Worm (Caenorhabditis elegans): Measurements from ENCODE around the gene nlp-61.

Gene nlp-61

DNA sequence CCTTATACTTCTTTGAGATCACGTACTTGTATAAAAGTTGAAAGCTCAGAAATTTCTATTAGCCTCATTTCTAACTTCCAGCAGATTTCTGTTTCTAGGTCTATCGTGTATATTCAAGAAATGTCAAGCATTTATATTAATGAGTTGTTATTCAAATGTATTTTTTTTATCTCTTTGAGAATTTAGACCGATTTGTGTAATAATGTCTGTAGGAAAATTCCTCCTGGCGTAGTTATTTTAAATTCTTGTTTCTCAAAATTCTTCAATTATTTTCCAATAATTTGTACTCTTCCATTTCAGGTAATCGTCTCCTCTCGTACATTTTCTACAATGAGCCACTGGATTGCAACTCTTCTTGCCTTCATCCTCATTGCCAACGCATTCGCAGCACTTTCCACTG lies at the start of gene nlp-61:
nlp-61 (plus strand) TSS at position 301 of the 400 bp plus-strand sequence.
- TF ChIP-seq dao-5 (tag; optimal IDR thresholded peaks at IDR 0.05) (no peak), W03F9.2 (tag; optimal IDR thresholded peaks at IDR 0.05) (no peak), him-1 (tag; optimal IDR thresholded peaks at IDR 0.05) (no peak)

DNA sequence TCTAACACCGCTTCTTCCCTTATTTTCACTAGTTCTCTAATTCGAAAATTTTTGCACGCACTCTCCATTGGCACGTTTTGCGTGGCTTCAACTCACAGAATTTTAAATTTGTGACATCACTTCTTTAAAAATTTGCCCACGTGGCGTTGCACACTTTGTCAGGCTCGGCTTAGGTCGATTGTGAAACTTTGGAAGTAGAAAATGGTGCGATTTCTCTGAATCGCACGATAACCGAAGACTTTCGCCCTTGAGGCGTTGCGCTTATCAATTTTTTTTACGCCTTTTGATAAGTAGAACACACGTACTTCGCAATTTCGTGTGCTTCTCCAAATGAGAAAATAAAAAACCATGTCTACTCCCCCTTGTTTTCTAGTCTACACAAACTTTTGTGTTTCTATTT lies 49.1 kb upstream of the nlp-61 start:
- no peak for TF ChIP-seq him-1 (tag; optimal IDR thresholded peaks at IDR 0.05)

DNA sequence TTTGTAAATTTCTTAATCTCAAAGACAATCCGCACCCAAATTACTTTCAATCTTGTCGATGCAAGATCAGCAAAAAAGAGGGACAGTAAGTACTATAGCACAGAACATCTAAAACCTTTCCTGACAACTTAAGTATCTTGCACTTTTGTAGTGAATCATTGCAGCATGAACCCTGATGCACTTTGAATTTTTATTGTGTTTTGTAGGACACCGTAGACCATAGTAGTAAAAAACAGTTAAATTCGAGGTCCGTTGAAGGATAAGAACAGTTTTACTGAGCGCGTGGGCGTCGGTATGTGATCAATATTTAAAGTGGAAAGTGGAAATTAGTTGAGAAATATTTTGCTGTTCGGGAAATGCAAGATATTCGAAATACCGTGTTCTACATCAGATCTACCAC lies 45.2 kb upstream of the nlp-61 start:
- no peak for TF ChIP-seq him-1 (tag; optimal IDR thresholded peaks at IDR 0.05)
- no peak for TF ChIP-seq dao-5 (tag; optimal IDR thresholded peaks at IDR 0.05)
- TF ChIP-seq W03F9.2 (tag; optimal IDR thresholded peaks at IDR 0.05): no peak

DNA sequence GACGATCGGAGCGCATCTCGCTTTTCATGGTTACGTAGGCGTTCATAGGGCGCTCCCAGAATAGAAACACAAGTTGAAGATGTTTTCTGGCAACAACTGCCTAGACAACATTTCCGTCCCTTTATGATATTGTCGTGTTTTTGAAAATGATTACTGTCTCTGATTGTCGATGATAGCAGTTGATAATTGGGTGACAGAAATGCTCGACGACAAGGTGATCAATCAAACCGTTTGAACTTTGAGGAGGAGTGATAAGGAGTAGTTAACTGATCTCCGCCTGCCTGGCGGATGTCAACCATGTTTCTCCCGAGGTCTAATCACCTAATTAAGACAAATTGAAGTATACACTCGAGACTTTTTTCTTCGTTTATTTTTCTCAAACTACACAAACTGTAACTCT lies 43.5 kb upstream of the nlp-61 start:
- TF ChIP-seq dao-5 (tag; optimal IDR thresholded peaks at IDR 0.05) (no peak), him-1 (tag; optimal IDR thresholded peaks at IDR 0.05) (no peak), W03F9.2 (tag; optimal IDR thresholded peaks at IDR 0.05) (no peak)

DNA sequence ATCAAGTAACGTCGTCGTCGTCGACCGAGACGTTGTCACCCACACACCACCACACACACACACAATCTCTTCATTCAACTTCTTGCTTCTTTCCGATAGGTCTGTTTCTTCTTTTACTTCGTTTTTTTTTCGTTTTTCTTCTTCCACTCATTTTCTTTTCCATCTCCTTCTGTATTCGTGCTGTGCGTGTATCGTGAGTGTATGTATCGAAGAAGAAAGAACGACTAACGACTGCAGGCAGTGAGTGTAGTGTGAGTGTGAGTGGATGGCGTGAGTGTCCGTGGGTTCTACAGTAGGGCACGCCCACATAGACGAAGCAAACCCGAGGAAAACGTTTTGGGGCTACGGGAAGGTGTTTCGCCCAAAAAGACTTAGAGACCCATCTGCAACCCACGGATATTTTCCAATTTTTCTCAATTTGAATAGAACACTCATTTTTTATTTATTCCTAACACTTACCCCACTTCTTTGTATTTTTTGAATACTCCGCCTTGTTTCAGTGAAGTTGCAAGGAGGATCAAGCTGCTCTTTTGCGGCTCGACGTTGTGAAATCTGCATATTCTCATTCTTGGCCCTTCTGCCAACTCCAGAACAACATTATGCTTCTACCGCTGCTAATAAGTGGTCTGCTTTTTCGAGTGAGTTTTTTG lies 41.7 kb upstream of the nlp-61 start, which contains the start of gene adt-2:
adt-2 (plus strand) TSS at position 600 of the 650 bp plus-strand sequence.
- TF ChIP-seq dao-5 (tag; optimal IDR thresholded peaks at IDR 0.05): no peak
- TF ChIP-seq W03F9.2 (tag; optimal IDR thresholded peaks at IDR 0.05): no peak
- TF ChIP-seq him-1 (tag; optimal IDR thresholded peaks at IDR 0.05): no peak

DNA sequence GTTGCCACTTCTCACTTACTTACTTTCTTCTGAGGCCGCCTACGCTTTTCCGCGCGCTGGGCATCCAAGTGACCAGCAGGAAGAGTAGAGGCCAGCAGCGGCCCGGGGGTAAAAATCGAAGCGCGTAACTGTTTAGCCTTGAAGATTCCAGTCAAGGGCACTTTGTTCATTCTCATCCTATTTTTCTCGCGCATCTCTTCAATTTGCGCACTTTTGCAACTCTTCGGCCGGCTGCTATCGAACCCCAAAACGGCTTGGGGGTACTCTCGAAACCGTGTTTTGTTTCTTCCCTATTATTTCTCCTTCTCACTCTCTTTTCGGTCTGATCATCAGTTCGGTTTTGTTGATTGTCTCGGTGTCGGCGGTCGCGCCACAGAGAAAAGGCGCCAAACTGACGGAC lies 40.9 kb upstream of the nlp-61 start:
- no peak for TF ChIP-seq dao-5 (tag; optimal IDR thresholded peaks at IDR 0.05)
- no peak for TF ChIP-seq W03F9.2 (tag; optimal IDR thresholded peaks at IDR 0.05)
- TF ChIP-seq him-1 (tag; optimal IDR thresholded peaks at IDR 0.05): no peak

DNA sequence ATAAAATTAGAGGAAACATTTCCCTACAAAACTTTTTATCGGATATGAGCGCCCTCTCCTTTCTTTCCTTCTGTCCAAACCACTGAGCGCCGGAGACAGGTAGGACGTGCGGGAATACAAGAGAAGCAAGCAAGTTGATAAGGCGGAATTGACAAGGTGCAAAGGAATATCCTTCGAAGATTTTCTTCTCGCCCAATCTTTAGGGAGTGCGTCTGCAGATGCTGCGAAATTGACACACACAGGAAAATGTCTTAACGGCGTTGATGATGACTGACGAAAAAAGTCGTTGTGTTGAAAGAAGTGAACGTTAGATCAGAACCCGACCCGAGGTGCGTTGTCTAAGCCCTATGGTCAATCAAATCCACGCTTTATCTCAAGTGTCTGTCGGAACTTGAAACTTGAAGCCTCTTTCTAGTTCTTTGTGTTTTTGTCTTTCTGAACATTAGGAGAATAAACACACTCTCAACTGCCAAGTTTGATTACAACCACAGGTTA lies 39.7 kb upstream of the nlp-61 start:
- no peak for TF ChIP-seq W03F9.2 (tag; optimal IDR thresholded peaks at IDR 0.05)
- TF ChIP-seq dao-5 (tag; optimal IDR thresholded peaks at IDR 0.05): no peak
- no peak for TF ChIP-seq him-1 (tag; optimal IDR thresholded peaks at IDR 0.05)

DNA sequence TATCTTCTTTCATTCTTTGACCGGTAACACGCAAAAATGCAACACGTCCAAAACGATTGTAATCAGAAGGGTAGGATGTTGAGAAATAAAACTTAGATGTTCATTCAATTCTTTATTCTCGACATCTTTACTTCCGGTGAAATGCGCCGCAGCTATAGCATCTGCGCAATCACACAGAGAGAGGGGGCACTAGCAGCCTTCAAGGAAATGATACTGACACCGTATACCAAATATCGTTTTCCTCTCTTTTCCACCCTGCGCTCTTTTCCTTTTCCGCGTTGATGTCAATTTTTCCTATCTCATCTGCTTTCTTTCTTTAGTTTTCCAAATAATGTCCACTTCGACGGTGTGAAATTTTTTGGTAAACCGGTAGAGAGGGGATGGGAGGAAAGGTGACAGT lies 36.7 kb upstream of the nlp-61 start:
- no peak for TF ChIP-seq W03F9.2 (tag; optimal IDR thresholded peaks at IDR 0.05)
- TF ChIP-seq him-1 (tag; optimal IDR thresholded peaks at IDR 0.05): no peak
- no peak for TF ChIP-seq dao-5 (tag; optimal IDR thresholded peaks at IDR 0.05)

DNA sequence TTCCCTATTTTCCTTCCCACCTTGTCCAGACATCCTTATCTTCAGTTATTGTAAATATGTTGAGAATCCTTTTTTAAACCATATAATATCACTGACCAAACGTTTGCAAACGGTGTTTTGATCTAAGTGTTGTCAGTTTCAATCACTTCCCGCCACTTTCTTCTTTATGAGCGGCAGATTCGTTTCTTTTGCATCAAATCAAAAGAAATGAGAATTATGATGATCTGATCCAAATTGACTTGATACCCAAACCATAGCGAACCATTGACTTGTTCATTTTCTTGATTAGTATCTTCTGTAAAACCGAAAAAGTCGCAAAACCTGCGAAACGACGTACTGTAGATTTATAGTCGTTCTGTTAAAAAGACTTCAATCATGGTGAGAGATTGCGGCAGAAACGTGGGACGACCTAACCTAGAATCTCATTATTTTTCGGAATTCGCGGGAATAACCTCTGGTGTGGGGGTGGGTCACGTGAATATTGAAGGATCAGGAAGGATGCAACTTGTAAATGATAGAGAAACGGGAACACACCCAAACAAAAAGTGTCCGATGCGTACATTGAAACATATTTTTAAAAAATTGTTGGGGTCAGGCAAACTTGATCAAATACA lies 33.4 kb upstream of the nlp-61 start:
- no peak for TF ChIP-seq him-1 (tag; optimal IDR thresholded peaks at IDR 0.05)

DNA sequence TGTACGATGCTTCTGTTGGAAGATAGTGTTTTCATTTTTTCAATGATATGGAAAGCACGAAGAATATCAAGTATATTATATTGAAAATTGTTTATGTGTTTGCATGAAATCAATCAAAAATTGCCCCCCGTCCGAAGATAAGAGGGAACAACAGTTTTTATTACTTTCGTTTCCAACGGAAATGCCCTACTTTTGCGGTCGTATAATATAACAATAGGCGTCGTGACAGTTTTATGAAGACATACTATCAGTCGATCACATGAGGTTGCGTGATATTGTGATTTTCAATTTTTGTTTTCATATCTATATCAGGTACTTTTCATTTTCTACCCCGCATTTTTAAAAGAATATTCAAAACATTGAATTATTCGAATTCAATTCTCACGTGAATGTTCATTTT lies 31.4 kb upstream of the nlp-61 start:
- no peak for TF ChIP-seq dao-5 (tag; optimal IDR thresholded peaks at IDR 0.05)
- TF ChIP-seq him-1 (tag; optimal IDR thresholded peaks at IDR 0.05): no peak
- no peak for TF ChIP-seq W03F9.2 (tag; optimal IDR thresholded peaks at IDR 0.05)

DNA sequence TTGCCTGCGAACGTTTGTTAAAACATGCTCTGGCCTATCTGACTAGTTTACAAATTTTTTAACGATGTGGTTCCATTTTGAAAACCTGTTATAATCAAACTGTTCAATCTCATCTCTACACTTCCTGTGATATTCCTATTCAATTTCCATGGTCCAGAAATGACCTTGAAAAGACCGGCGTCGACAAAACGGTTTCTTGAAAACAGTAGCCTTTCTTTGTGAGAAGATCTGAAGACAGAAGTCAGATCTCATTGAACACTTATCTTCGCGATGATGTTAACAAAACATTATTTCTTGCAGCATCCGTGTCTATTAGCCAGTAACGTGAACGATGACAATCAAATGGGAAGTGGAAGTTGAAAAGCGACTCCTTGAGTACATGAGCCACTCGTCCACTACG lies 30.8 kb upstream of the nlp-61 start, which contains the start of gene C44E12.1:
C44E12.1 (plus strand) TSS at position 301 of the 400 bp plus-strand sequence.
- TF ChIP-seq him-1 (tag; optimal IDR thresholded peaks at IDR 0.05) (no peak), W03F9.2 (tag; optimal IDR thresholded peaks at IDR 0.05) (no peak), dao-5 (tag; optimal IDR thresholded peaks at IDR 0.05) (no peak)

DNA sequence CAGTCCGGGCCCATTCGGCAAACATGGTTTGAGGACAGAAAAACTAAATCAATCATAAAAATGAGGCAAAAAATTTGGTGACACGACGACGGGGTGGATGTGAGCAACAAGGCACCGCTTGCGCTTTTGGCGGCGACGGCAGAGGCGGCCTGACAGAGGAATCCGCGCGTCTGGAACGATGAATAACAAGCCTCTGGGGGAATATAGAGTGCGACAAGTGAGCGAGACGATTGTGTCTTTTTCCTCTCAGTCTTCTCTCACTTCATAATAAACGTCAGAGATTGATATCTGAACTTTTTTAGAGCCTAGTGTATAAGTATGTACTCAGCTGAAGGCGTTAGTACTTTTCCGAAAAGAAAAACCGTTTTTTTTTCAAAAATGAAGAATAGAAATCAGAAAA lies 19.5 kb upstream of the nlp-61 start, which contains the start of gene twk-17:
twk-17 (minus strand) TSS at position 101 of the 400 bp plus-strand sequence.
- TF ChIP-seq dao-5 (tag; optimal IDR thresholded peaks at IDR 0.05): no peak
- TF ChIP-seq him-1 (tag; optimal IDR thresholded peaks at IDR 0.05): no peak
- TF ChIP-seq W03F9.2 (tag; optimal IDR thresholded peaks at IDR 0.05): no peak

DNA sequence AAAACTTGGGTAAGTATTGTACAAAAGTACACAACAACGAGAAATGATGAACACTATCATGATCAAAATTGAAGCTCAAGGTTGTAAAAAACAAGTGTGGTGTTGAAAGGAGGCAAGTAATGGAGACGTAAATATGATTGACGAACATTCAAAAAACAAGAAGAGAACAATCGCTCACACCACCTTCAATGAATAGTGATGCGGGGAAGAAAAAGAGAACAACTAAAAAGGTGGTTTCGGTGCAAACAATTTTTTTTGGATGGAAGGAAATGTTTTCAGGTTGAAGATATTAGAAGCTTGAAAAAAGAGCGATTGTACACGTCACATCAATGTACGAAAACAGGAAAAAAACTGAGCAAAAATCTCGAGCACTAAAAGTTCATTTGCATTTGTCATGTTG lies 13.0 kb upstream of the nlp-61 start:
- TF ChIP-seq him-1 (tag; optimal IDR thresholded peaks at IDR 0.05) (no peak), dao-5 (tag; optimal IDR thresholded peaks at IDR 0.05) (no peak), W03F9.2 (tag; optimal IDR thresholded peaks at IDR 0.05) (no peak)

DNA sequence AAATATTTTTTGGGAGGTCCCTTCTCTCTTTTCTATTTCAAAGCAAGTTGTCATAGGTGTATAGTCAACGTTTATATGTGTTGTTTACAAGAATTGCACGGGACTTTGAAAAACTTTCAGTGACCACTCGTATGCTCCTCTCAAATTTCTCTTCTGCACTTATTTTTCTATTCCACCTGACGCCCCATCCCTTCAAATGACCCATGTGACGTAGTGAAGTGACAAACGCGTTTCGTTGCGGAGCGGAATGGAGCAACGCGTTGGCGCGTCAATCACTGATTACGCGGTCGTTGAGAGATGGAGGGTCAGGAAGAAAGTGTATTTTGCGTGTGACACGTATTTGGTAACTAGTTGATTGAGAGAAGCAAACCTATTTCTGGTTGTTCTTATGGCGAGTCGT lies 8.6 kb downstream of the nlp-61 start:
- TF ChIP-seq him-1 (tag; optimal IDR thresholded peaks at IDR 0.05) (no peak), dao-5 (tag; optimal IDR thresholded peaks at IDR 0.05) (no peak), W03F9.2 (tag; optimal IDR thresholded peaks at IDR 0.05) (no peak)

DNA sequence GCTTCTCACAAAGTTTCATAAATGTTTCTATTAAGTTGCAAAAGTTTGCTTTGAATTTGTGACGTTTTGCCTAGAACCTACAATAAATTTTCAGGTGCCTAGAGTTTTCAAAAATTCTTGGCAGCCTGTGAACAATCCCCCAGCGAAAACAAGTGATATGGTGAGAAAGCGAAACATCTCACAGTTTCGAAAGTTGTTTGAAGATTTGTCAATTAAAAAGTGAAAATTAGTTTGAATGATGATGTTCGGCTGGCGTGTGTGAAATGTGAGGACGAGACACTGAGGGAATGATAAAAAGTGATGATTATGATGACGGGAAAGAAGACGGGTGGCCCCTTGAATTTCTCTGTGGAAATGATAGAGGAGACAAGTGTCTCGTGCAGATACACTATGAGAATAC lies 11.3 kb downstream of the nlp-61 start:
- TF ChIP-seq him-1 (tag; optimal IDR thresholded peaks at IDR 0.05) (no peak), dao-5 (tag; optimal IDR thresholded peaks at IDR 0.05) (no peak), W03F9.2 (tag; optimal IDR thresholded peaks at IDR 0.05) (no peak)

All from whole organism, L4/young adult.